Fruit fly (Drosophila melanogaster) Kc167 (cell line): ENCODE results near the gene CG46468.

Source experiments
- Myc ChIP-seq: fragments of >200 bp; optimal IDR thresholded peaks from 2 replicates; lab custom pipeline; 2017; ENCODE audit warnings: missing external identifiers
- Sin3A ChIP-seq: fragments of >200 bp; optimal IDR thresholded peaks from 2 replicates; lab custom pipeline; 2018; ENCODE audit warnings: missing external identifiers
- h ChIP-seq: fragments of >200 bp; optimal IDR thresholded peaks from 3 replicates; lab custom pipeline; 2018; ENCODE audit warnings: missing external identifiers
- insv ChIP-seq: fragments of >200 bp; optimal IDR thresholded peaks from 3 replicates; lab custom pipeline; 2018; ENCODE audit warnings: missing external identifiers
- psq ChIP-seq: fragments of >200 bp; optimal IDR thresholded peaks from 2 replicates; lab custom pipeline; 2017; ENCODE audit warnings: missing external identifiers
- ttk ChIP-seq: sonication (Bioruptor generic); optimal IDR thresholded peaks from 2 replicates; lab custom pipeline; 2017; ENCODE audit warnings: missing external identifiers

CG46468 gene

DNA sequence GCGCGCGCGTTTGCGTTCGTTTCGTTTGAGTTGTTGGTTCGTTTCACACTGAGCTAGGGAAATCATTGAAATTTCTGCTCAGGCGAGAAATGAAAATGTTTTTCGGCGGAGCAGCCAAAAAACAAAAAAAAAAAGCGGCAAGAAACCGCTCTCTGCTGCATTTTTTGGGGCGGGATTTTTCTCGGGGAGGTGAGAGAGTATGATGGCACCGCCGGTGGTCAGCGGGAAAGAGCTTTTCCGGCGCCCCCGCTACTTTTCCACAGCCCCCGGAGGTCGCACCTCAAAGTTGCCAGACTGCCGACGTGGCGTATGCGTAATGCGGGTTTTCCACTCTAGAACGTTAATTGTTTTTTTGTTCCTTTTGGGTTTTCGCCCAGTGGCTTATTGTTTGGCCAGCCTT is at the start of gene CG46468:
Gene CG46468, minus strand, starts transcription at position 52 of the 400 bp plus-strand sequence.
- TF ChIP-seq ttk (lab: Kevin White, UChicago) (no peak), insv (no peak), Sin3A (lab: Kevin White, UChicago) (no peak), h (no peak), psq (lab: Kevin White, UChicago) (no peak), Myc (no peak)

- no peak for TF ChIP-seq Myc
- TF ChIP-seq ttk (lab: Kevin White, UChicago): no peak
- no peak for TF ChIP-seq insv
- no peak for TF ChIP-seq psq (lab: Kevin White, UChicago)
- TF ChIP-seq h: no peak
- no peak for TF ChIP-seq Sin3A (lab: Kevin White, UChicago)
Measured at dm6 chr2L:9614674-9615258, 49.5 kb upstream of the CG46468 start.

DNA sequence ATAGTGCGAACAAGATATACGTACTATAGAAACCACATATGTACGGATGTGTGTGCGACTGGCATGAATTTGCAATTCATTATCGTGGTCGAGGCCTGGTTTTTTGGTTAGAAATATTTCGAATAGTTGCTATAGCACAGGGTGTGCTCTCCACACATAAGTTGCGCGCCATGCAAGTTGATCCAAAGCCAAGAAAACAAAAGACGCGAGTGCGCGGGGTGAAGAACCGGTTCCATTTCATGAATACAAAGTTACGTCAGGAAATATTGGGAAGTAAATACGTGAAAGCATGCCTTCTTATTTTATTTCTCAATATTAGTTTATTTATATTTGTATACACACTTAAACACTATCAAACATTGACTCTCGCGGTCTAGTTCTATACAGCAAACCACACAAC is 48.7 kb upstream of the CG46468 start:
- no peak for TF ChIP-seq Myc
- no peak for TF ChIP-seq insv
- TF ChIP-seq psq (lab: Kevin White, UChicago): no peak
- TF ChIP-seq ttk (lab: Kevin White, UChicago): no peak
- no peak for TF ChIP-seq h
- no peak for TF ChIP-seq Sin3A (lab: Kevin White, UChicago)

- no peak for TF ChIP-seq Sin3A (lab: Kevin White, UChicago)
- no peak for TF ChIP-seq ttk (lab: Kevin White, UChicago)
- TF ChIP-seq psq (lab: Kevin White, UChicago): no peak
- no peak for TF ChIP-seq h
- no peak for TF ChIP-seq insv
- no peak for TF ChIP-seq Myc
Measured at dm6 chr2L:9613006-9613690, 47.9 kb upstream of the CG46468 start, which contains the start of gene Trx2. Gene Trx2, plus strand, starts transcription at chr2L:9613166.

DNA sequence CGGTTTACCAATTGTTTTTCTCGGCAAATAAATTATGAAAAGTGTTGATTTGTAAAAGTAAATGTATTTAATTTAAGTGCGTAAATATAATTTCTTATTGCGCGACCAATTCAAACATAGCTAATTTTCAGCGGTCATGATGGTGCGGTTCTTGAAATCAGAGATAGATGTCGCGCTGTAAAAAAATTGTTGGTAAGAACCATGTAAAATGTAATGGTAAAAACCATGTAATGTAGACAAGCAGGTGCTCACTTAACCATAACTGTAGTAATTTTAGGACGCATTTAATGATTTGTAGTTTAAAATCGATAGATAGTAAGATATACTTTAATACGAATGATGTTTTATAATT is 47.4 kb upstream of the CG46468 start:
- TF ChIP-seq ttk (lab: Kevin White, UChicago) (no peak), psq (lab: Kevin White, UChicago) (no peak), insv (no peak), Sin3A (lab: Kevin White, UChicago) (no peak), Myc (no peak), h (no peak)

DNA sequence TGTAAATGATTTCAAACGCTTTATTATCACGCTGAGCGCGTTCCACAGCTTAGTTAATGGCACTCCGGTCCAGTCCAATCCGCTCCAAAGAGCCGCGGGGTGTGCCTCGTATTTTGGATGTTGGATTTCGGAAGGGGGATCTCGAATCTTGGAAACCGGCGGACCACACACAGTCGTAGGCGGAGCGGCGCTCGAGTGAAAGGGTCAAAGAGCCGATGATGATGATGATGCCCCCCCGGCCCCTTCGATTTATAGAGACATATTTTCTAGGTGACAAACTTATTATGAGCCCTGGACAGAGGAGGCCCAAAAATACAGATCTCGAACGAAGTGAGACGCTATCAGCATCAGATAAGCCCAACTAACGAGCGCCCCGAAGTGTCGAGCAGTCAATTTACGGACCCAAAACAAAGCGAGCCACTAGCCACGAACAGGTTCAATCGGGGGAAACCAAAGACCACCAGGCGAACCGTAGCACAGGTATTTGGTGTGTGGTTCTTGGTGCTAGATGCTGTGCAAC is 44.2 kb upstream of the CG46468 start:
- TF ChIP-seq psq (lab: Kevin White, UChicago) (no peak), ttk (lab: Kevin White, UChicago) (no peak), Sin3A (lab: Kevin White, UChicago) (no peak), Myc (no peak), insv (no peak), h (no peak)

dm6 chr2L:9607997-9608563 is 42.8 kb upstream of the CG46468 start, which contains the start of gene gcm2:
Gene gcm2, plus strand, starts transcription at chr2L:9608562.
- TF ChIP-seq psq (lab: Kevin White, UChicago) (no peak), insv (no peak), h (no peak), Myc (no peak), Sin3A (lab: Kevin White, UChicago) (no peak), ttk (lab: Kevin White, UChicago) (no peak)

DNA sequence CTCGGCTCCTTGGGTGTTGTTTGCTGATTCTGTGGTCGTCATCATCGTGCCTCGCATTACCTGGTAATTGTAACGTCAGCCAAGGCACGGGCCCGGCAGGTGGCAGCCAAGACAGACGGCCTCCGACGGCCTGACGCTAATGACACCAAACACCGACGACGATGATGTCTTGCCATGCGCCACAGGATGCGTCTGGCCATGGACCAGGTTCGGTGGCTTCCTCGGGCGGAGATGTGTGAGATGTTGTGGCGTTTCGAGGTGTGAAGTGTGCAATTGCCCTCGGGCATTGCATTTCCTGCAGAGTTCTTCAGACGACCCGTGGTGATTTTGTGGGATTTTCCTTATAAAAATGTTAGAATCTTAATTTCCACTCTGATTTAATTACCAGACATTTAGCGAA is 36.9 kb upstream of the CG46468 start:
- TF ChIP-seq h: no peak
- no peak for TF ChIP-seq psq (lab: Kevin White, UChicago)
- no peak for TF ChIP-seq ttk (lab: Kevin White, UChicago)
- TF ChIP-seq insv: no peak
- no peak for TF ChIP-seq Sin3A (lab: Kevin White, UChicago)
- no peak for TF ChIP-seq Myc

dm6 chr2L:9601220-9601619 is 36.0 kb upstream of the CG46468 start:
- no peak for TF ChIP-seq insv
- no peak for TF ChIP-seq ttk (lab: Kevin White, UChicago)
- TF ChIP-seq h: no peak
- TF ChIP-seq Sin3A (lab: Kevin White, UChicago): no peak
- TF ChIP-seq Myc: no peak
- TF ChIP-seq psq (lab: Kevin White, UChicago): no peak

- TF ChIP-seq psq (lab: Kevin White, UChicago) (no peak), ttk (lab: Kevin White, UChicago) (no peak), Sin3A (lab: Kevin White, UChicago) (no peak), insv (no peak), h (no peak), Myc (no peak)
Measured at dm6 chr2L:9600772-9601171, 35.5 kb upstream of the CG46468 start, which contains the start of gene CG4382. Gene CG4382, minus strand, starts transcription at chr2L:9600872.

DNA sequence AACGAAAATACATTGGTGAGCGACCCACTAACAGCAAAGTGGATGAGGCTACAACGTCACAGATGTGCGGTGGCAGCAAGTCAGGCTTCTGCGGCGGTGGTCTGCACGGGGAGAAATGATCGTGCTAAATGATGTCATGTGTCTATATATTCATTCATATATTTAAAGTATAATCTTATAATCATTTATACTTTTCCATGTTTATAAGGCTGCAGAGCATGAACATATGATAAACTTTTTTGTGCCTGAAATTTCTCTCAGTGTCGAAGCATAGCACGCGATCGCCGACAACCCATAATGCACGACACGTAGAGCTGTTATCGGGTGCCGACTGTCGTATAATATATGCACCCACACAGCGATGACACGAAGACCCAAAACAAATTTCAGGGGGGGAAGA is 33.2 kb upstream of the CG46468 start:
- TF ChIP-seq ttk (lab: Kevin White, UChicago) (no peak), Sin3A (lab: Kevin White, UChicago) (no peak), psq (lab: Kevin White, UChicago) (no peak), h (no peak), Myc (no peak), insv (no peak)

DNA sequence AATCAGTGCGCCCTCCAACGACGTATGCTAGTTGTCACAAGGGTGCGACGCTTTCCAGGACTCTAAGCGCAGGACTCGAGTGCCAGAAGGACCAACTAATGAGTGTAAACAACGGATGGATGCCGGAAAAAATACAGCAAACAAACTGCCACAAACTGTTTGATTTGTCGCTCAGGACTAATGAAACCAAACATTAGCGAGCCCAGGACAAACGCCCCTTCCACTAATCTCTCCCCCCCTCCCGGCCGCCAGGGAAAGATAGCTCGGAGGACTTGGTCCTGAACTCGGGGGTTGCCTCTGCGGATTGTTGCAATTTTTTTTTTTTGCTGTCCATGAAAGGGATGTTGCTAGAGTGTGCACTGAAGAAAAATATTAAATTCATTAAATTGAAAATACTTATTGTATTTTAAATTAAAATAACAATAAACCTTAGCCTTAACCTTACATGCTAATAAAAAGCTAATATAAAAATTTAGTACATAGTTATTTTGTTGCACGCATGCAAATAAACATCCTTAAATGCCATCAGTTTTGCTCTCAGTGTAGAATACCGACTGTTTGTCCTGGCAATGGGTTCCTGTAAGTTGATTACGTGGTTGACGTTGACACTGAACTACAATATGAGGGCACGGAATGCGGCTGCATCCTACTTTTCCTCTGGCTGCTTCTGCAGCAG is 29.5 kb upstream of the CG46468 start:
- TF ChIP-seq ttk (lab: Kevin White, UChicago) (no peak), h (no peak), Myc (no peak), psq (lab: Kevin White, UChicago) (no peak), Sin3A (lab: Kevin White, UChicago) (no peak), insv (no peak)
